Worm (Caenorhabditis elegans) whole organism, late embryonic: ENCODE results near the gene shn-1.

ENCODE experiments used
- C08G9.2 ChIP-seq: sonication (generic microtip); optimal IDR thresholded peaks from 2 replicates; lab custom pipeline; 2016; ENCODE audit warnings: mild to moderate bottlenecking, missing genetic modification characterization, moderate library complexity, missing compliant biosample characterization
- ama-1 ChIP-seq: fragments of 150-350 bp; optimal IDR thresholded peaks from 2 replicates; lab custom pipeline; 2014
- elt-4 ChIP-seq: sonication (generic microtip); optimal IDR thresholded peaks from 2 replicates; lab custom pipeline; 2016; ENCODE audit warnings: missing genetic modification characterization, missing compliant biosample characterization
- gmeb-2 ChIP-seq: sonication (generic microtip); optimal IDR thresholded peaks from 2 replicates; lab custom pipeline; 2016; ENCODE audit warnings: missing genetic modification characterization, inconsistent platforms, missing compliant biosample characterization
- nhr-11 ChIP-seq: fragments of 150-350 bp; optimal IDR thresholded peaks from 2 replicates; lab custom pipeline; 2014; ENCODE audit warnings: missing biosample characterization, missing genetic modification characterization
- pax-1 ChIP-seq: fragments of 150-350 bp; optimal IDR thresholded peaks from 2 replicates; lab custom pipeline; 2014; ENCODE audit warnings: missing biosample characterization, missing genetic modification characterization
- pqm-1 ChIP-seq: sonication (generic microtip); optimal IDR thresholded peaks from 2 replicates; lab custom pipeline; 2016; ENCODE audit warnings: missing genetic modification characterization, missing compliant biosample characterization
- unc-55 ChIP-seq: sonication (generic microtip); optimal IDR thresholded peaks from 2 replicates; lab custom pipeline; 2017; ENCODE audit warnings: missing biosample characterization, missing genetic modification reagents, missing genetic modification characterization
- unc-86 ChIP-seq: sonication (generic microtip); optimal IDR thresholded peaks from 2 replicates; lab custom pipeline; 2016; ENCODE audit warnings: missing genetic modification characterization, missing compliant biosample characterization

DNA sequence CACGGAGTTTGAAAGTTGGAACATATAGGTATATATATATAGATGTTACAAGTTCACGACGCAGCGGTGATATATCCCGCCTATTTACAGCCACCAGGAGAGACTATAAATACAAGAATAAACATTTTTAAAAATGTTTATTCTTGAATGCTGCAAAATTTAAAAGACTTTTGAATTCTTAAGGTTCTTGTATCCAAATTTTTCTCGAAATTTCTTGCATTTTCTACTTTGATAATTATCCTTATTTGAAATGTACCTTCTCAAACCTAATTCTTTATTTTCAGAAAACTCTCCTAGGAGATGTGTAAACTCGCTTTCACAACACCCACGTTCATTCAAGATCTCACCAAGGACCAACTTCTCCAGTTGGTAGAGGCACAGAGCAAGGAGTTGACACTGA lies 40.8 kb upstream of the shn-1 start, which contains the start of gene C05D12.4:
- TF ChIP-seq gmeb-2 (tag; lab: Kevin White, UChicago) (no peak), pqm-1 (no peak), nhr-11 (tag; lab: Kevin White, UChicago) (no peak), pax-1 (tag; lab: Kevin White, UChicago) (no peak), ama-1 (lab: Kevin White, UChicago) (no peak), unc-55 (GFP tag; lab: Kevin White, UChicago) (no peak), unc-86 (tag; lab: Kevin White, UChicago) (no peak), elt-4 (tag; lab: Kevin White, UChicago) (no peak), C08G9.2 (tag; lab: Kevin White, UChicago) (no peak)
